Worm (Caenorhabditis elegans): Measurements from ENCODE around the gene ins-15.

- no peak for TF ChIP-seq med-1 (GFP tag; optimal IDR thresholded peaks at IDR 0.05; ENCODE audit: insufficient read depth)
- no peak for TF ChIP-seq klf-2 (GFP tag; conservative IDR thresholded peaks at IDR 0.05)
These were observed at the start of gene ins-15 for ce11 chrII:6744648-6745047.
